Fruit fly (Drosophila melanogaster) whole organism, embryonic: ENCODE data around the gene Naa20A.

Experiments
- Adf1 ChIP-seq: fragments of 200-800 bp; sonication (Bioruptor generic); IDR thresholded peaks from 2 replicates; pipeline ENCODE4 v1.3.6; 2022; ENCODE audit warnings: missing biosample characterization, missing genetic modification characterization
- Antp ChIP-seq: fragments of 200-800 bp; sonication (Bioruptor generic); optimal IDR thresholded peaks from 3 replicates; lab custom pipeline; 2016; ENCODE audit warnings: missing biosample characterization, missing genetic modification characterization
- BEAF-32 ChIP-seq: fragments of 200-800 bp; sonication (Bioruptor generic); optimal IDR thresholded peaks from 3 replicates; lab custom pipeline; 2017; ENCODE audit warnings: missing biosample characterization, missing genetic modification characterization, mild to moderate bottlenecking, moderate library complexity, missing genetic modification reagents
- CG10209 ChIP-seq: fragments of 200-800 bp; sonication (Bioruptor generic); optimal IDR thresholded peaks from 3 replicates; lab custom pipeline; 2017; ENCODE audit warnings: missing biosample characterization, mild to moderate bottlenecking, missing genetic modification characterization, missing genetic modification reagents
- CG10321 ChIP-seq: fragments of 200-800 bp; sonication (Bioruptor generic); IDR thresholded peaks from 2 replicates; pipeline ENCODE4 v1.3.6; 2022; ENCODE audit warnings: missing biosample characterization, missing genetic modification characterization
- CG10979 ChIP-seq: fragments of 200-800 bp; sonication (Bioruptor generic); optimal IDR thresholded peaks from 2 replicates; lab custom pipeline; 2018; ENCODE audit warnings: missing biosample characterization, mild to moderate bottlenecking, missing genetic modification characterization, moderate library complexity
- CG12071 ChIP-seq: fragments of 200-800 bp; sonication (Bioruptor generic); optimal IDR thresholded peaks from 3 replicates; lab custom pipeline; 2018; ENCODE audit warnings: missing biosample characterization, mild to moderate bottlenecking, missing genetic modification characterization
- CG12219 ChIP-seq: fragments of 200-800 bp; sonication (Bioruptor generic); optimal IDR thresholded peaks from 3 replicates; lab custom pipeline; 2018; ENCODE audit warnings: missing biosample characterization, mild to moderate bottlenecking, missing genetic modification characterization
- CG12391 ChIP-seq: fragments of 200-800 bp; sonication (Bioruptor generic); optimal IDR thresholded peaks from 3 replicates; lab custom pipeline; 2018; ENCODE audit warnings: missing biosample characterization, mild to moderate bottlenecking, missing genetic modification characterization, moderate library complexity
- CG13287 ChIP-seq: fragments of 200-800 bp; sonication (Bioruptor generic); IDR thresholded peaks from 2 replicates; pipeline ENCODE4 v1.3.6; 2022; ENCODE audit warnings: missing biosample characterization, missing genetic modification characterization; ENCODE audit not compliant: partially characterized antibody
- CG15073 ChIP-seq: fragments of 200-800 bp; sonication (Bioruptor generic); optimal IDR thresholded peaks from 2 replicates; lab custom pipeline; 2016; ENCODE audit warnings: missing biosample characterization, missing genetic modification characterization
- CG1792 ChIP-seq: fragments of 200-800 bp; sonication (Bioruptor generic); optimal IDR thresholded peaks from 2 replicates; lab custom pipeline; 2016; ENCODE audit warnings: missing biosample characterization, missing genetic modification characterization
- CG18619 ChIP-seq: fragments of 200-800 bp; sonication (Bioruptor generic); optimal IDR thresholded peaks from 3 replicates; lab custom pipeline; 2017; ENCODE audit warnings: missing biosample characterization, mild to moderate bottlenecking, missing genetic modification characterization
- CG2120 ChIP-seq: fragments of 200-800 bp; sonication (Bioruptor generic); optimal IDR thresholded peaks from 3 replicates; lab custom pipeline; 2016; ENCODE audit warnings: missing biosample characterization, missing genetic modification characterization
- CG32772 ChIP-seq: fragments of 200-800 bp; sonication (Bioruptor generic); IDR thresholded peaks from 2 replicates; pipeline ENCODE4 v1.3.6; 2022; ENCODE audit warnings: missing biosample characterization, missing genetic modification characterization
- CG33557 ChIP-seq: fragments of 200-800 bp; sonication (Bioruptor generic); optimal IDR thresholded peaks from 2 replicates; lab custom pipeline; 2019; ENCODE audit warnings: missing biosample characterization, mild to moderate bottlenecking, missing genetic modification characterization, moderate library complexity
- CG34224 ChIP-seq: fragments of 200-800 bp; sonication (Bioruptor generic); IDR thresholded peaks from 3 replicates; pipeline ENCODE4 v1.3.6; 2022; ENCODE audit warnings: missing biosample characterization, missing genetic modification characterization; ENCODE audit not compliant: partially characterized antibody
- CG34376 ChIP-seq: fragments of 200-800 bp; sonication (Bioruptor generic); optimal IDR thresholded peaks from 2 replicates; lab custom pipeline; 2018; ENCODE audit warnings: missing biosample characterization, mild to moderate bottlenecking, missing genetic modification characterization
- CG5245 ChIP-seq: fragments of 200-800 bp; sonication (Bioruptor generic); optimal IDR thresholded peaks from 3 replicates; lab custom pipeline; 2016; ENCODE audit warnings: missing biosample characterization, missing genetic modification characterization
- CG6765 ChIP-seq: fragments of 200-800 bp; sonication (Bioruptor generic); optimal IDR thresholded peaks from 3 replicates; lab custom pipeline; 2017; ENCODE audit warnings: missing biosample characterization, mild to moderate bottlenecking, missing genetic modification characterization
- CG9797 ChIP-seq: fragments of 200-800 bp; sonication (Bioruptor generic); optimal IDR thresholded peaks from 3 replicates; lab custom pipeline; 2018; ENCODE audit warnings: missing biosample characterization, mild to moderate bottlenecking, missing genetic modification characterization
- CHES-1-like ChIP-seq: fragments of 200-800 bp; sonication (Bioruptor generic); optimal IDR thresholded peaks from 2 replicates; lab custom pipeline; 2016; ENCODE audit warnings: missing biosample characterization, missing genetic modification characterization
- CTCF ChIP-seq: fragments of 200-800 bp; sonication (Bioruptor generic); optimal IDR thresholded peaks from 2 replicates; lab custom pipeline; 2017; ENCODE audit warnings: missing biosample characterization, mild to moderate bottlenecking, missing genetic modification characterization, moderate library complexity
- Camta ChIP-seq: fragments of 200-800 bp; sonication (Bioruptor generic); optimal IDR thresholded peaks from 2 replicates; lab custom pipeline; 2016; ENCODE audit warnings: missing biosample characterization, missing genetic modification characterization
- Chrac-16 ChIP-seq: fragments of 200-800 bp; sonication (Bioruptor generic); optimal IDR thresholded peaks from 3 replicates; lab custom pipeline; 2016; ENCODE audit warnings: missing biosample characterization, missing genetic modification characterization
- CoRest ChIP-seq: fragments of 200-800 bp; sonication (Bioruptor generic); optimal IDR thresholded peaks from 3 replicates; lab custom pipeline; 2018; ENCODE audit warnings: missing biosample characterization, mild to moderate bottlenecking, missing genetic modification characterization, moderate library complexity
- D ChIP-seq, 2 experiments: fragments of 200-800 bp in 1 of 2; fragments of >200 bp in 1 of 2; sonication (Bioruptor generic) in 1 of 2; optimal IDR thresholded peaks; 2 replicates in 1 of 2; 3 replicates in 1 of 2; lab custom pipeline; 2017; ENCODE audit warnings: mild to moderate bottlenecking in 1 of 2, missing biosample characterization in 1 of 2, missing genetic modification characterization in 1 of 2, missing genetic modification reagents in 1 of 2
- D19A ChIP-seq: fragments of 200-800 bp; optimal IDR thresholded peaks from 3 replicates; lab custom pipeline; 2019; ENCODE audit warnings: missing biosample characterization, mild to moderate bottlenecking, missing genetic modification characterization, moderate library complexity
- GATAe ChIP-seq: fragments of 200-800 bp; sonication (Bioruptor generic); conservative IDR thresholded peaks from 2 replicates; pipeline ENCODE4 v1.3.6; 2022; ENCODE audit warnings: missing biosample characterization, missing genetic modification characterization
- MESR4 ChIP-seq: fragments of 200-800 bp; sonication (Bioruptor generic); optimal IDR thresholded peaks from 2 replicates; lab custom pipeline; 2018; ENCODE audit warnings: missing biosample characterization, mild to moderate bottlenecking, missing genetic modification characterization, moderate library complexity
- Mes4 ChIP-seq: fragments of 200-800 bp; sonication (Bioruptor generic); optimal IDR thresholded peaks from 2 replicates; lab custom pipeline; 2016; ENCODE audit warnings: missing biosample characterization, missing genetic modification characterization
- Oaz ChIP-seq: fragments of 200-800 bp; sonication (Bioruptor generic); IDR thresholded peaks from 2 replicates; pipeline ENCODE4 v1.3.6; 2022; ENCODE audit warnings: missing biosample characterization, missing genetic modification characterization
- PHDP ChIP-seq: fragments of 200-800 bp; sonication (Bioruptor generic); optimal IDR thresholded peaks from 3 replicates; lab custom pipeline; 2018; ENCODE audit warnings: missing biosample characterization, mild to moderate bottlenecking, missing genetic modification characterization, moderate library complexity
- Sry-δ ChIP-seq: fragments of 200-800 bp; sonication (Bioruptor generic); optimal IDR thresholded peaks from 2 replicates; lab custom pipeline; 2016; ENCODE audit warnings: missing biosample characterization, missing genetic modification characterization
- ci ChIP-seq: fragments of 200-800 bp; sonication (Bioruptor generic); IDR thresholded peaks from 3 replicates; pipeline ENCODE4 v1.3.6; 2022; ENCODE audit warnings: missing biosample characterization, missing genetic modification characterization
- corto ChIP-seq: fragments of 200-800 bp; sonication (Bioruptor generic); optimal IDR thresholded peaks from 2 replicates; lab custom pipeline; 2016; ENCODE audit warnings: missing biosample characterization, mild to moderate bottlenecking, missing genetic modification characterization, moderate library complexity
- danr ChIP-seq: fragments of 200-800 bp; sonication (Bioruptor generic); IDR thresholded peaks from 2 replicates; pipeline ENCODE4 v1.3.6; 2022; ENCODE audit warnings: missing biosample characterization, missing genetic modification characterization
- dmrt11E ChIP-seq: fragments of 200-800 bp; sonication (Bioruptor generic); optimal IDR thresholded peaks from 3 replicates; lab custom pipeline; 2018; ENCODE audit warnings: missing biosample characterization, mild to moderate bottlenecking, missing genetic modification characterization, moderate library complexity
- esg ChIP-seq: fragments of 200-800 bp; sonication (Bioruptor generic); conservative IDR thresholded peaks from 2 replicates; pipeline ENCODE4 v1.3.6; 2022; ENCODE audit warnings: missing biosample characterization, missing genetic modification characterization
- gfzf ChIP-seq: fragments of 200-800 bp; sonication (Bioruptor generic); optimal IDR thresholded peaks from 2 replicates; lab custom pipeline; 2016; ENCODE audit warnings: missing biosample characterization, mild to moderate bottlenecking, missing genetic modification characterization, moderate library complexity
- hbn ChIP-seq: fragments of 200-800 bp; sonication (Bioruptor generic); IDR thresholded peaks from 2 replicates; pipeline ENCODE4 v1.3.6; 2022; ENCODE audit warnings: missing biosample characterization, missing genetic modification characterization; ENCODE audit not compliant: partially characterized antibody
- hkb ChIP-seq, 2 experiments: fragments of 200-800 bp in 1 of 2; fragments of >200 bp in 1 of 2; sonication (Bioruptor generic) in 1 of 2; IDR thresholded peaks in 1 of 2; optimal IDR thresholded peaks in 1 of 2; 2 replicates each; pipeline versions ENCODE4 v1.3.6 to Lab custom; 2017 to 2022; ENCODE audit warnings: missing biosample characterization in 1 of 2, missing genetic modification characterization in 1 of 2
- luna ChIP-seq: fragments of 200-800 bp; sonication (Bioruptor generic); optimal IDR thresholded peaks from 2 replicates; lab custom pipeline; 2016; ENCODE audit warnings: missing biosample characterization, missing genetic modification characterization
- nerfin-1 ChIP-seq: fragments of 200-800 bp; sonication (Bioruptor generic); optimal IDR thresholded peaks from 3 replicates; lab custom pipeline; 2019; ENCODE audit warnings: missing biosample characterization, mild to moderate bottlenecking, missing genetic modification characterization, moderate library complexity
- tgo ChIP-seq: fragments of 200-800 bp; sonication (Bioruptor generic); IDR thresholded peaks from 3 replicates; pipeline ENCODE4 v1.3.6; 2022; ENCODE audit warnings: missing biosample characterization, missing genetic modification characterization
- tll ChIP-seq, 2 experiments: fragments of 200-800 bp in 1 of 2; fragments of >200 bp in 1 of 2; sonication (Bioruptor generic) in 1 of 2; optimal IDR thresholded peaks; 2 replicates each; lab custom pipeline; 2017 to 2019; ENCODE audit warnings: missing biosample characterization in 2 of 2, missing genetic modification characterization in 2 of 2, mild to moderate bottlenecking in 1 of 2, moderate library complexity in 1 of 2
- unc-4 ChIP-seq: fragments of 200-800 bp; sonication (Bioruptor generic); IDR thresholded peaks from 2 replicates; pipeline ENCODE4 v1.3.6; 2022; ENCODE audit warnings: missing biosample characterization, missing genetic modification characterization; ENCODE audit not compliant: partially characterized antibody
- vvl ChIP-seq: fragments of 200-800 bp; sonication (Bioruptor generic); IDR thresholded peaks from 2 replicates; pipeline ENCODE4 v1.3.6; 2022; ENCODE audit warnings: missing biosample characterization, missing genetic modification characterization
- wdn ChIP-seq: fragments of 200-800 bp; sonication (Bioruptor generic); IDR thresholded peaks from 2 replicates; pipeline ENCODE4 v1.3.6; 2022; ENCODE audit warnings: missing biosample characterization, missing genetic modification characterization
- z ChIP-seq: fragments of 200-800 bp; sonication (Bioruptor generic); IDR thresholded peaks from 3 replicates; pipeline ENCODE4 v1.3.6; 2022; ENCODE audit warnings: missing biosample characterization, missing genetic modification characterization

Gene Naa20A

dm6 chrX:19618183-19618740, 4.6 kb downstream of the Naa20A start, which contains the start of the genes Pstk and Tim9b (continued):
- TF ChIP-seq CG18619 (GFP tag; lab: Kevin White, UChicago) (no peak), CG12071 (GFP tag; lab: Kevin White, UChicago) (no peak), CG34376 (GFP tag; lab: Kevin White, UChicago) (no peak), tll (GFP tag; optimal IDR thresholded peaks at IDR 0.05; lab: Kevin White, UChicago) (no peak), Chrac-16 (GFP tag; lab: Kevin White, UChicago) (no peak), Camta (GFP tag; lab: Kevin White, UChicago) (no peak), GATAe (GFP tag; lab: Robert Waterston, UW) (no peak), CG33557 (GFP tag; lab: Kevin White, UChicago) (no peak), nerfin-1 (no peak), CHES-1-like (GFP tag; lab: Kevin White, UChicago) (no peak), CG32772 (GFP tag; lab: Robert Waterston, UW) (no peak), dmrt11E (tag; lab: Kevin White, UChicago) (no peak), CG10321 (GFP tag; lab: Robert Waterston, UW) (no peak), unc-4 (peak; percentile 46; the same call in 1 of the 2 replicates), CG5245 (GFP tag; lab: Kevin White, UChicago) (no peak), Mes4 (no peak), hbn (GFP tag; lab: Robert Waterston, UW) (peak; percentile 49), Antp (GFP tag; lab: Kevin White, UChicago) (no peak), hkb (optimal IDR thresholded peaks at IDR 0.05; lab: Kevin White, UChicago) (no peak), hkb (GFP tag; IDR thresholded peaks at IDR 0.05; lab: Robert Waterston, UW) (no peak), tgo (no peak), Adf1 (GFP tag; lab: Robert Waterston, UW) (no peak), D19A (no peak), CG10979 (tag; lab: Kevin White, UChicago) (no peak), CG1792 (GFP tag; lab: Kevin White, UChicago) (no peak), CG6765 (GFP tag; lab: Kevin White, UChicago) (no peak), z (no peak), BEAF-32 (peak; percentile 55), D (optimal IDR thresholded peaks at IDR 0.05; lab: Kevin White, UChicago) (no peak), D (GFP tag; optimal IDR thresholded peaks at IDR 0.05; lab: Kevin White, UChicago) (no peak), corto (GFP tag; lab: Kevin White, UChicago) (no peak), Oaz (no peak), ci (GFP tag; lab: Robert Waterston, UW) (no peak), CG9797 (GFP tag; lab: Kevin White, UChicago) (no peak), vvl (GFP tag; lab: Robert Waterston, UW) (no peak), danr (GFP tag; lab: Robert Waterston, UW) (no peak), CG13287 (GFP tag; lab: Robert Waterston, UW) (peak; percentile 67), CTCF (no peak), CoRest (tag; lab: Kevin White, UChicago) (no peak), wdn (GFP tag; lab: Robert Waterston, UW) (no peak), MESR4 (peak; percentile 46), CG12219 (no peak), luna (GFP tag; lab: Kevin White, UChicago) (no peak), PHDP (tag; lab: Kevin White, UChicago) (no peak), CG2120 (GFP tag; lab: Kevin White, UChicago) (no peak), CG12391 (no peak), esg (GFP tag; lab: Robert Waterston, UW) (no peak), CG10209 (GFP tag; lab: Kevin White, UChicago) (no peak), CG15073 (GFP tag; lab: Kevin White, UChicago) (no peak), gfzf (GFP tag; lab: Kevin White, UChicago) (no peak), CG34224 (GFP tag; lab: Robert Waterston, UW) (peak; percentile 62), Sry-δ (GFP tag; lab: Kevin White, UChicago) (peak; percentile 21)
